Worm (Caenorhabditis elegans): ENCODE results near the gene nhr-223.
A peak's percentile ranks its signal among the peaks of the same experiment; 100 is the strongest.
"Not testable (repeated sequence)": the region's sequence is repeated elsewhere in the genome, so short reads cannot be mapped to it uniquely, and the experiment has no call there.

DNA sequence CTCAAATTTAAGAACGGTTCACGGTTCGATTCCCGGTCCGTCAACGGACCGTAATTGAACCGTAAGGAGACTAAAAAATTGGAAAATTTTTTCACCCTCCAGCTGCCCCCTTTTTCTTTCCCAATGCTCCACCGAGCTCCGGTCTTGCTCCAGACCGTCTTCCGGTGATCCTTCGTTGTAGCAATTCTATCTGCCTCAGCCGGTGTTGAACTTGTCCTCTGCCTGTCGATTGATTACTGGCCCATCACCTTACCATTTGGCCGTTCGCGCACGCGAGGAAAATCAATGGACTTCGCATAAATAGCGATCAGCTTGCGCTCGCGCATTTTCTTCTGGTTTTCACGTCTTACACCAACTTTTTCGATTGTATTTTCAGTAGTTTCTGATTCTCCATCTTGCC lies 28.8 kb upstream of the nhr-223 start:
- TF ChIP-seq T22C8.4 (GFP tag; IDR thresholded peaks at IDR 0.05) (peak; percentile 22; the same call in 1 of the 2 replicates), flt-1 (GFP tag; IDR thresholded peaks at IDR 0.05) (peak; percentile 39; the same call in 1 of the 2 replicates), ztf-23 (GFP tag; IDR thresholded peaks at IDR 0.05) (0 out of 2 replicates have a peak, but pooled peaks have one; percentile 57), tab-1 (GFP tag; IDR thresholded peaks at IDR 0.05) (peak; percentile 75), ref-1 (GFP tag; conservative IDR thresholded peaks at IDR 0.05) (0 out of 2 replicates have a peak, but pooled peaks have one; percentile 11)
- not testable (repeated sequence) for TF ChIP-seq med-1 (GFP tag; optimal IDR thresholded peaks at IDR 0.05; ENCODE audit: insufficient read depth); ztf-29 (GFP tag; IDR thresholded peaks at IDR 0.05); cog-1 (tag; optimal IDR thresholded peaks at IDR 0.05); klf-2 (GFP tag; conservative IDR thresholded peaks at IDR 0.05)
